Worm (Caenorhabditis elegans): Measurements from ENCODE around the gene K02E11.5.

Gene K02E11.5

ce11 chrV:14277456-14277855 is 25.3 kb downstream of the K02E11.5 start:
- peak; percentile 38 for TF ChIP-seq snpc-4 (tag; optimal IDR thresholded peaks at IDR 0.05)

ce11 chrV:14279777-14280176 is 27.7 kb downstream of the K02E11.5 start, which contains the start of gene srt-33:
TSS of gene srt-33 (minus strand) at chrV:14279877.
- TF ChIP-seq ama-1 (optimal IDR thresholded peaks at IDR 0.05) (no peak), dmd-4 (tag; optimal IDR thresholded peaks at IDR 0.05) (no peak), nhr-237 (tag; optimal IDR thresholded peaks at IDR 0.05) (no peak), nhr-21 (tag; optimal IDR thresholded peaks at IDR 0.05) (no peak), gmeb-1 (tag; optimal IDR thresholded peaks at IDR 0.05) (no peak), aly-2 (tag; optimal IDR thresholded peaks at IDR 0.05) (no peak), F13H6.1 (tag; optimal IDR thresholded peaks at IDR 0.05) (no peak), lsy-2 (tag; optimal IDR thresholded peaks at IDR 0.05) (no peak), ceh-16 (tag; optimal IDR thresholded peaks at IDR 0.05) (no peak), lin-39 (tag; optimal IDR thresholded peaks at IDR 0.05) (no peak), Y55F3AM.14 (GFP tag; optimal IDR thresholded peaks at IDR 0.05) (no peak)

ce11 chrV:14282222-14282709 is 30.1 kb downstream of the K02E11.5 start, which contains the start of the genes srt-74 and F40G12.9:
TSS of gene srt-74 (minus strand) at chrV:14282322.
TSS of gene F40G12.9 (plus strand) at chrV:14282659.
- no peak for TF ChIP-seq lin-11 (tag; optimal IDR thresholded peaks at IDR 0.05)
- TF ChIP-seq peb-1 (tag; optimal IDR thresholded peaks at IDR 0.05) = no peak

ce11 chrV:14283241-14283640 is 31.1 kb downstream of the K02E11.5 start, which contains the start of gene F40G12.10:
TSS of gene F40G12.10 (plus strand) at chrV:14283541.
- TF ChIP-seq dmd-4 (tag; optimal IDR thresholded peaks at IDR 0.05) (no peak), unc-62 (GFP tag; optimal IDR thresholded peaks at IDR 0.05) (no peak), mab-5 (tag; optimal IDR thresholded peaks at IDR 0.05) (no peak), nhr-77 (tag; optimal IDR thresholded peaks at IDR 0.05) (no peak), ceh-82 (tag; optimal IDR thresholded peaks at IDR 0.05) (no peak), ztf-11 (tag; optimal IDR thresholded peaks at IDR 0.05) (no peak), crh-2 (tag; optimal IDR thresholded peaks at IDR 0.05) (no peak), ceh-16 (tag; optimal IDR thresholded peaks at IDR 0.05) (no peak), R02D3.7 (tag; optimal IDR thresholded peaks at IDR 0.05) (no peak), sma-9 (GFP tag; optimal IDR thresholded peaks at IDR 0.05) (no peak), sma-9 (tag; optimal IDR thresholded peaks at IDR 0.05) (no peak), unc-55 (GFP tag; optimal IDR thresholded peaks at IDR 0.05) (no peak), elt-1 (tag; optimal IDR thresholded peaks at IDR 0.05) (no peak), nhr-237 (tag; optimal IDR thresholded peaks at IDR 0.05) (no peak), elt-3 (tag; optimal IDR thresholded peaks at IDR 0.05) (no peak), lin-39 (tag; optimal IDR thresholded peaks at IDR 0.05) (no peak), nhr-25 (tag; optimal IDR thresholded peaks at IDR 0.05) (no peak)

- TF ChIP-seq sma-9 (GFP tag; optimal IDR thresholded peaks at IDR 0.05) (no peak), sma-9 (tag; optimal IDR thresholded peaks at IDR 0.05) (no peak), nhr-10 (tag; optimal IDR thresholded peaks at IDR 0.05) (no peak), nhr-6 (tag; optimal IDR thresholded peaks at IDR 0.05) (no peak), mbf-1 (tag; optimal IDR thresholded peaks at IDR 0.05) (no peak), nhr-11 (tag; optimal IDR thresholded peaks at IDR 0.05) (no peak), ztf-4 (tag; optimal IDR thresholded peaks at IDR 0.05) (no peak), lin-11 (tag; optimal IDR thresholded peaks at IDR 0.05) (no peak), ZK546.5 (tag; optimal IDR thresholded peaks at IDR 0.05) (no peak), ztf-1 (GFP tag; conservative IDR thresholded peaks at IDR 0.05) (no peak), ama-1 (optimal IDR thresholded peaks at IDR 0.05) (no peak), unc-55 (GFP tag; optimal IDR thresholded peaks at IDR 0.05) (no peak), gmeb-1 (tag; optimal IDR thresholded peaks at IDR 0.05) (no peak), elt-1 (tag; optimal IDR thresholded peaks at IDR 0.05) (no peak), lsy-2 (tag; optimal IDR thresholded peaks at IDR 0.05) (no peak), elt-3 (tag; optimal IDR thresholded peaks at IDR 0.05) (no peak), fos-1 (tag; optimal IDR thresholded peaks at IDR 0.05) (no peak), alr-1 (tag; optimal IDR thresholded peaks at IDR 0.05) (no peak), egl-27 (tag; optimal IDR thresholded peaks at IDR 0.05) (no peak), nhr-12 (tag; optimal IDR thresholded peaks at IDR 0.05) (no peak)
These were observed 33.7 kb downstream of the K02E11.5 start, which contains the start of gene F40G12.11 for ce11 chrV:14285803-14286202. TSS of gene F40G12.11 (plus strand) at chrV:14286171.

All from whole organism, L2 larva.